Worm (Caenorhabditis elegans) whole organism, L4 larva: ENCODE data around the gene C08B6.6.
A peak's percentile ranks its signal among the peaks of the same experiment; 100 is the strongest.

Experiments used
- T20F7.1 ChIP-seq: fragments of 200-800 bp; sonication (Bioruptor generic); optimal IDR thresholded peaks from 2 replicates; lab custom pipeline; 2018; ENCODE audit warnings: mild to moderate bottlenecking, missing genetic modification characterization, missing compliant biosample characterization
- Y75B8A.6 ChIP-seq: fragments of 200-800 bp; sonication (Bioruptor generic); IDR thresholded peaks from 2 replicates; pipeline ENCODE4 v1.3.6; 2022; ENCODE audit warnings: missing genetic modification reagents, missing genetic modification characterization, missing compliant biosample characterization
- aha-1 ChIP-seq: fragments of 150-350 bp; peaks from one replicate; lab custom pipeline; 2014; ENCODE audit warnings: missing biosample characterization, missing genetic modification characterization
- ama-1 ChIP-seq: fragments of 150-350 bp; optimal IDR thresholded peaks from 2 replicates; lab custom pipeline; 2014; ENCODE audit warnings: inconsistent platforms, mixed read lengths
- ceh-20 ChIP-seq: fragments of 200-800 bp; sonication (Bioruptor generic); IDR thresholded peaks from 2 replicates; pipeline ENCODE4 v1.3.6; 2022; ENCODE audit warnings: missing genetic modification reagents, missing genetic modification characterization, missing compliant biosample characterization
- cey-2 ChIP-seq: sonication (generic microtip); optimal IDR thresholded peaks from 3 replicates; lab custom pipeline; 2017; ENCODE audit warnings: missing genetic modification characterization, mild to moderate bottlenecking, missing compliant biosample characterization, antibody characterized with exemption, borderline replicate concordance; ENCODE audit not compliant: insufficient read depth
- daf-16 ChIP-seq, 3 experiments: sonication (generic microtip); optimal IDR thresholded peaks; 2 replicates each; lab custom pipeline; 2016 to 2017; ENCODE audit warnings: missing genetic modification characterization in 3 of 3, missing genetic modification reagents in 3 of 3, mild to moderate bottlenecking in 2 of 3, missing compliant biosample characterization in 2 of 3, missing biosample characterization in 1 of 3, moderate library complexity in 1 of 3
- daf-19 ChIP-seq: fragments of 200-800 bp; sonication (Bioruptor generic); conservative IDR thresholded peaks from 2 replicates; pipeline ENCODE4 v1.3.6; 2022; ENCODE audit warnings: missing genetic modification characterization, missing compliant biosample characterization
- daf-8 ChIP-seq: fragments of 200-800 bp; sonication (Bioruptor generic); IDR thresholded peaks from 2 replicates; pipeline ENCODE4 v1.3.6; 2022; ENCODE audit warnings: missing genetic modification characterization, missing compliant biosample characterization
- dmd-6 ChIP-seq: fragments of 200-800 bp; sonication (Bioruptor generic); IDR thresholded peaks from 2 replicates; pipeline ENCODE4 v1.3.6; 2022; ENCODE audit warnings: missing genetic modification reagents, missing genetic modification characterization, missing compliant biosample characterization
- dmd-8 ChIP-seq: fragments of 200-800 bp; sonication (Bioruptor generic); IDR thresholded peaks from 2 replicates; pipeline ENCODE4 v1.3.6; 2022; ENCODE audit warnings: missing genetic modification characterization, missing compliant biosample characterization
- duxl-1 ChIP-seq: sonication (generic microtip); optimal IDR thresholded peaks from 2 replicates; lab custom pipeline; 2016; ENCODE audit warnings: mild to moderate bottlenecking, missing genetic modification characterization, moderate library complexity, missing compliant biosample characterization; ENCODE audit not compliant: poor library complexity
- dve-1 ChIP-seq: sonication (generic microtip); optimal IDR thresholded peaks from 2 replicates; lab custom pipeline; 2017; ENCODE audit warnings: antibody characterized with exemption, mild to moderate bottlenecking, missing genetic modification characterization, missing compliant biosample characterization; ENCODE audit not compliant: insufficient read depth
- fkh-10 ChIP-seq: fragments of 150-350 bp; optimal IDR thresholded peaks from 2 replicates; lab custom pipeline; 2014; ENCODE audit warnings: missing biosample characterization, missing genetic modification reagents, missing genetic modification characterization
- fos-1 ChIP-seq: fragments of 150-350 bp; optimal IDR thresholded peaks from 2 replicates; lab custom pipeline; 2014; ENCODE audit warnings: missing biosample characterization, missing genetic modification characterization
- gei-8 ChIP-seq: fragments of 200-800 bp; sonication (Bioruptor generic); optimal IDR thresholded peaks from 2 replicates; lab custom pipeline; 2018; ENCODE audit warnings: mild to moderate bottlenecking, missing genetic modification characterization, missing compliant biosample characterization
- hif-1 ChIP-seq, 2 experiments: sonication (generic microtip); optimal IDR thresholded peaks; 2 replicates each; lab custom pipeline; 2016 to 2017; ENCODE audit warnings: missing compliant biosample characterization in 2 of 2, missing genetic modification characterization in 2 of 2, missing genetic modification reagents in 2 of 2, missing genotype in 2 of 2, mild to moderate bottlenecking in 1 of 2
- hlh-11 ChIP-seq: fragments of 200-800 bp; sonication (Bioruptor generic); optimal IDR thresholded peaks from 2 replicates; lab custom pipeline; 2018; ENCODE audit warnings: mild to moderate bottlenecking, missing genetic modification characterization, missing compliant biosample characterization
- hlh-30 ChIP-seq: sonication (generic microtip); optimal IDR thresholded peaks from 2 replicates; lab custom pipeline; 2017; ENCODE audit warnings: antibody characterized with exemption, mild to moderate bottlenecking, missing genetic modification characterization, missing compliant biosample characterization; ENCODE audit not compliant: insufficient read depth
- lsy-2 ChIP-seq, 2 experiments: fragments of 150-350 bp in 1 of 2; sonication (generic microtip) in 1 of 2; optimal IDR thresholded peaks; 2 replicates each; lab custom pipeline; 2014 to 2017; ENCODE audit warnings: missing biosample characterization in 2 of 2, missing genetic modification characterization in 2 of 2
- madf-5 ChIP-seq, 2 experiments: fragments of 200-800 bp; sonication (Bioruptor generic); IDR thresholded peaks; 2 replicates each; pipeline ENCODE4 v1.3.6; 2022; ENCODE audit warnings: missing compliant biosample characterization in 2 of 2, missing genetic modification characterization in 2 of 2
- mdl-1 ChIP-seq, 2 experiments: fragments of 150-350 bp in 1 of 2; sonication (generic microtip) in 1 of 2; optimal IDR thresholded peaks; 2 replicates each; lab custom pipeline; 2014 to 2017; ENCODE audit warnings: missing biosample characterization in 2 of 2, missing genetic modification characterization in 2 of 2
- mep-1 ChIP-seq: fragments of 150-350 bp; sonication (generic microtip); optimal IDR thresholded peaks from 3 replicates; lab custom pipeline; 2014; ENCODE audit warnings: missing biosample characterization, missing genetic modification characterization
- mxl-3 ChIP-seq: fragments of 200-800 bp; sonication (Bioruptor generic); optimal IDR thresholded peaks from 2 replicates; lab custom pipeline; 2018; ENCODE audit warnings: mild to moderate bottlenecking, missing genetic modification characterization, missing compliant biosample characterization
- nhr-10 ChIP-seq: fragments of 150-350 bp; optimal IDR thresholded peaks from 2 replicates; lab custom pipeline; 2014; ENCODE audit warnings: missing biosample characterization, missing genetic modification characterization
- nhr-102 ChIP-seq: sonication (generic microtip); optimal IDR thresholded peaks from 2 replicates; lab custom pipeline; 2016; ENCODE audit warnings: mild to moderate bottlenecking, missing genetic modification characterization, moderate library complexity, missing compliant biosample characterization
- nhr-11 ChIP-seq: fragments of 150-350 bp; optimal IDR thresholded peaks from 2 replicates; lab custom pipeline; 2014; ENCODE audit warnings: missing biosample characterization, missing genetic modification characterization
- nhr-237 ChIP-seq: sonication (generic microtip); optimal IDR thresholded peaks from 2 replicates; lab custom pipeline; 2017; ENCODE audit warnings: missing biosample characterization, missing genetic modification characterization
- nhr-25 ChIP-seq: sonication (generic microtip); optimal IDR thresholded peaks from 2 replicates; lab custom pipeline; 2017; ENCODE audit warnings: missing genetic modification characterization, mild to moderate bottlenecking, missing compliant biosample characterization, antibody characterized with exemption, moderate library complexity, borderline replicate concordance; ENCODE audit not compliant: insufficient read depth
- nhr-28 ChIP-seq: fragments of 150-350 bp; optimal IDR thresholded peaks from 2 replicates; lab custom pipeline; 2014; ENCODE audit warnings: missing biosample characterization, missing genetic modification characterization
- nhr-41 ChIP-seq: fragments of 200-800 bp; sonication (Bioruptor generic); IDR thresholded peaks from 2 replicates; pipeline ENCODE4 v1.3.6; 2022; ENCODE audit warnings: missing genetic modification reagents, missing genetic modification characterization, missing compliant biosample characterization
- nhr-42 ChIP-seq: fragments of 200-800 bp; sonication (Bioruptor generic); IDR thresholded peaks from 2 replicates; pipeline ENCODE4 v1.3.6; 2022; ENCODE audit warnings: missing genetic modification characterization, missing compliant biosample characterization
- nhr-48 ChIP-seq: sonication (generic microtip); optimal IDR thresholded peaks from 2 replicates; lab custom pipeline; 2016; ENCODE audit warnings: mild to moderate bottlenecking, missing genetic modification characterization, missing compliant biosample characterization
- nhr-6 ChIP-seq: fragments of 150-350 bp; optimal IDR thresholded peaks from 2 replicates; lab custom pipeline; 2014; ENCODE audit warnings: missing biosample characterization, missing genetic modification characterization
- nhr-77 ChIP-seq: fragments of 150-350 bp; optimal IDR thresholded peaks from 2 replicates; lab custom pipeline; 2014; ENCODE audit warnings: missing biosample characterization, missing genetic modification characterization
- php-3 ChIP-seq: fragments of 200-800 bp; sonication (Bioruptor generic); IDR thresholded peaks from 2 replicates; pipeline ENCODE4 v1.3.6; 2022; ENCODE audit warnings: missing genetic modification reagents, missing genetic modification characterization, missing compliant biosample characterization
- pqm-1 ChIP-seq: sonication (generic microtip); optimal IDR thresholded peaks from 2 replicates; lab custom pipeline; 2017; ENCODE audit warnings: missing biosample characterization, missing genetic modification characterization
- rbr-2 ChIP-seq: sonication (generic microtip); optimal IDR thresholded peaks from 2 replicates; lab custom pipeline; 2016; ENCODE audit warnings: missing genotype, missing genetic modification characterization, missing compliant biosample characterization
- snpc-1.2 ChIP-seq: fragments of 200-800 bp; sonication (Bioruptor generic); IDR thresholded peaks from 2 replicates; pipeline ENCODE4 v1.3.6; 2022; ENCODE audit warnings: missing genetic modification reagents, missing genetic modification characterization, missing compliant biosample characterization
- tag-97 ChIP-seq: fragments of 200-800 bp; sonication (Bioruptor generic); IDR thresholded peaks from 2 replicates; pipeline ENCODE4 v1.3.6; 2022; ENCODE audit warnings: missing genetic modification characterization, missing compliant biosample characterization
- tra-1 ChIP-seq: fragments of 200-800 bp; sonication (Bioruptor generic); IDR thresholded peaks from 2 replicates; pipeline ENCODE4 v1.3.6; 2022; ENCODE audit warnings: missing genetic modification reagents, missing genetic modification characterization, missing compliant biosample characterization
- zag-1 ChIP-seq: fragments of 150-350 bp; optimal IDR thresholded peaks from 2 replicates; lab custom pipeline; 2014; ENCODE audit warnings: missing biosample characterization, missing genetic modification characterization
- zfp-2 ChIP-seq: sonication (generic microtip); optimal IDR thresholded peaks from 2 replicates; lab custom pipeline; 2016; ENCODE audit warnings: mild to moderate bottlenecking, missing genetic modification characterization, missing compliant biosample characterization
- zip-11 ChIP-seq: fragments of 200-800 bp; sonication (Bioruptor generic); IDR thresholded peaks from 2 replicates; pipeline ENCODE4 v1.3.6; 2022; ENCODE audit warnings: missing genetic modification characterization, missing compliant biosample characterization
- ztf-7 ChIP-seq: fragments of 150-350 bp; optimal IDR thresholded peaks from 2 replicates; lab custom pipeline; 2014; ENCODE audit warnings: missing biosample characterization, missing genetic modification characterization

The C08B6.6 gene

DNA sequence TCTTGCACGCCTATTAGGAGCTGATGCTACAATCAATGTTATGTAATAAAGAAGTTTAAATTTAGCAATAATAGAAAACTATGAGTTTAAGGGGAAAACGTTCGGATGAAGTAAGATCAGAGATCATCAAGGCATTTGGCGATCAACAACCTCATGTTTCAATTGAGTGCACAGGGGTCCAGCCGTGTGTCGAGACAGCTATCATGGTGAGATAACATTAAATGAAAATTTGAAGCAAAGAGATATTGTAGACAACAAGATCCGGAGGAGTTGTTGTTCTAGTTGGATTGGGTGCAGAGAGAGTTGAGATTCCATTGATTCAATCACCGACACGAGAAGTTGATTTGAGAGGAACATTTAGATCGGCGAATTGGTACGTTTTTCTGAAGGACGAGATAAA lies 37.3 kb upstream of the C08B6.6 start:
- TF ChIP-seq daf-16 (GFP tag; optimal IDR thresholded peaks at IDR 0.05; lab: Kevin White, UChicago) (peak in 1 of 2 experiments; percentile 72), daf-16 (tag; optimal IDR thresholded peaks at IDR 0.05; lab: Kevin White, UChicago) (no peak), dmd-8 (no peak)

ce11 chrV:10087103-10087502 lies 36.3 kb upstream of the C08B6.6 start, which contains the start of gene R04B5.5:
Gene R04B5.5 (plus strand): TSS chrV:10087480.
- TF ChIP-seq rbr-2 (tag; lab: Kevin White, UChicago) (no peak), fos-1 (no peak), mep-1 (tag; lab: Kevin White, UChicago) (peak; percentile 13), dve-1 (tag; lab: Kevin White, UChicago) (peak; percentile 98), nhr-41 (GFP tag; lab: Robert Waterston, UW) (no peak), hif-1 (tag; optimal IDR thresholded peaks at IDR 0.05; lab: Kevin White, UChicago) (no peak), ama-1 (lab: Kevin White, UChicago) (no peak), nhr-25 (tag; lab: Kevin White, UChicago) (no peak), nhr-11 (peak; percentile 24), ztf-7 (tag; lab: Kevin White, UChicago) (peak; percentile 46), cey-2 (tag; lab: Kevin White, UChicago) (no peak), nhr-237 (no peak), nhr-28 (tag; lab: Kevin White, UChicago) (peak; percentile 90), nhr-10 (tag; lab: Kevin White, UChicago) (peak; percentile 85), fkh-10 (no peak), zfp-2 (tag; lab: Kevin White, UChicago) (no peak), daf-16 (GFP tag; optimal IDR thresholded peaks at IDR 0.05; lab: Kevin White, UChicago) (no peak), daf-16 (tag; optimal IDR thresholded peaks at IDR 0.05; lab: Kevin White, UChicago) (peak; percentile 70), snpc-1.2 (GFP tag; lab: Robert Waterston, UW) (no peak), nhr-6 (tag; lab: Kevin White, UChicago) (peak; percentile 2), zag-1 (no peak), mxl-3 (peak; percentile 79), madf-5 (GFP tag; IDR thresholded peaks at IDR 0.05; lab: Robert Waterston, UW) (no peak), ceh-20 (no peak), daf-8 (GFP tag; lab: Robert Waterston, UW) (no peak), Y75B8A.6 (no peak), php-3 (GFP tag; lab: Robert Waterston, UW) (peak; percentile 89), nhr-77 (tag; lab: Kevin White, UChicago) (peak; percentile 89), hlh-30 (tag; lab: Kevin White, UChicago) (peak; percentile 58), tag-97 (GFP tag; lab: Robert Waterston, UW) (no peak), nhr-42 (GFP tag; lab: Robert Waterston, UW) (no peak), aha-1 (tag; lab: Kevin White, UChicago) (no peak), daf-19 (GFP tag; lab: Robert Waterston, UW) (no peak), pqm-1 (tag; lab: Kevin White, UChicago) (peak; percentile 37), zip-11 (GFP tag; lab: Robert Waterston, UW) (no peak), hlh-11 (tag; lab: Kevin White, UChicago) (peak; percentile 74), mdl-1 (tag; optimal IDR thresholded peaks at IDR 0.05; lab: Kevin White, UChicago) (peak in 1 of 2 experiments; percentile 85), tra-1 (GFP tag; lab: Robert Waterston, UW) (0 out of 2 replicates have a peak, but pooled peaks have one; percentile 46), lsy-2 (tag; optimal IDR thresholded peaks at IDR 0.05; lab: Kevin White, UChicago) (peak in 1 of 2 experiments; percentile 33), gei-8 (no peak), nhr-48 (tag; lab: Kevin White, UChicago) (peak; percentile 49), dmd-6 (GFP tag; lab: Robert Waterston, UW) (peak; percentile 67), duxl-1 (tag; lab: Kevin White, UChicago) (no peak), nhr-102 (tag; lab: Kevin White, UChicago) (peak; percentile 48), T20F7.1 (peak; percentile 8)
